ENCODE assay signal across 4 worm cellular contexts in genomic region chrIII:4237660-4238059, ce11.
TF ChIP-seq lines count a peak whose summit lies in the region.

No protein-coding gene starts in this region.

TF ChIP-seq in whole organism, L2 larva, 48 proteins besides CTCF, POLR2A, EP300 and RAD21 (continues in another document):
- TF ChIP-seq ztf-11 (tag; optimal IDR thresholded peaks at IDR 0.05; lab: Kevin White, UChicago), result no peak
- TF ChIP-seq alr-1 (tag; optimal IDR thresholded peaks at IDR 0.05; lab: Kevin White, UChicago), result no peak
- TF ChIP-seq aly-2 (tag; optimal IDR thresholded peaks at IDR 0.05; lab: Kevin White, UChicago), result no peak
- TF ChIP-seq skn-1 (tag; optimal IDR thresholded peaks at IDR 0.05; lab: Kevin White, UChicago), result peak; percentile 5
- peak; percentile 57 to 89 for TF ChIP-seq lsy-2 (tag; optimal IDR thresholded peaks at IDR 0.05; lab: Kevin White, UChicago)
- peak; percentile 99 for TF ChIP-seq sma-9 (GFP tag; optimal IDR thresholded peaks at IDR 0.05; lab: Kevin White, UChicago)
- peak; percentile 37 for TF ChIP-seq sma-9 (tag; optimal IDR thresholded peaks at IDR 0.05; lab: Kevin White, UChicago)
- TF ChIP-seq sma-3 (GFP tag; optimal IDR thresholded peaks at IDR 0.05; lab: Kevin White, UChicago), result peak; percentile 93
- TF ChIP-seq mbf-1 (tag; optimal IDR thresholded peaks at IDR 0.05; lab: Kevin White, UChicago), result no peak
- TF ChIP-seq unc-62 (GFP tag; optimal IDR thresholded peaks at IDR 0.05; lab: Kevin White, UChicago), result peak; percentile 6
- TF ChIP-seq blmp-1 (tag; optimal IDR thresholded peaks at IDR 0.05; lab: Kevin White, UChicago; ENCODE audit: insufficient read depth), result peak; percentile 91
- no peak for TF ChIP-seq nhr-23 (tag; optimal IDR thresholded peaks at IDR 0.05; lab: Kevin White, UChicago)
- peak; percentile 90 to 97 for TF ChIP-seq mdl-1 (tag; optimal IDR thresholded peaks at IDR 0.05; lab: Kevin White, UChicago)
- peak; percentile 87 for TF ChIP-seq nhr-6 (tag; optimal IDR thresholded peaks at IDR 0.05; lab: Kevin White, UChicago)
- TF ChIP-seq nhr-25 (tag; optimal IDR thresholded peaks at IDR 0.05; lab: Kevin White, UChicago), result peak; percentile 94
- TF ChIP-seq R02D3.7 (tag; optimal IDR thresholded peaks at IDR 0.05; lab: Kevin White, UChicago), result no peak
- TF ChIP-seq lin-11 (tag; optimal IDR thresholded peaks at IDR 0.05; lab: Kevin White, UChicago), result peak; percentile 74
- peak; percentile 58 for TF ChIP-seq mab-5 (tag; optimal IDR thresholded peaks at IDR 0.05; lab: Kevin White, UChicago)
- TF ChIP-seq zag-1 (tag; optimal IDR thresholded peaks at IDR 0.05; lab: Kevin White, UChicago), result peak; percentile 61
- peak; percentile 86 for TF ChIP-seq unc-55 (GFP tag; optimal IDR thresholded peaks at IDR 0.05; lab: Kevin White, UChicago)
- TF ChIP-seq nhr-21 (tag; optimal IDR thresholded peaks at IDR 0.05; lab: Kevin White, UChicago), result peak; percentile 98
- TF ChIP-seq nhr-10 (tag; optimal IDR thresholded peaks at IDR 0.05; lab: Kevin White, UChicago), result peak; percentile 65
- TF ChIP-seq crh-2 (tag; optimal IDR thresholded peaks at IDR 0.05; lab: Kevin White, UChicago), result peak; percentile 97

TF ChIP-seq in whole organism, L4 larva, 104 proteins besides CTCF, POLR2A, EP300 and RAD21 (continues in another document):
- TF ChIP-seq saeg-2 (GFP tag; IDR thresholded peaks at IDR 0.05; lab: Robert Waterston, UW), result peak; percentile 87
- peak; percentile 54; the same call in 1 of the 2 replicates for TF ChIP-seq mxl-2 (GFP tag; conservative IDR thresholded peaks at IDR 0.05; lab: Robert Waterston, UW)
- TF ChIP-seq nhr-28 (tag; optimal IDR thresholded peaks at IDR 0.05; lab: Kevin White, UChicago), result peak; percentile 100
- no peak for TF ChIP-seq ceh-44 (GFP tag; IDR thresholded peaks at IDR 0.05; lab: Robert Waterston, UW)
- TF ChIP-seq daf-16 (GFP tag; optimal IDR thresholded peaks at IDR 0.05; lab: Kevin White, UChicago), result peak; percentile 67 to 74
- peak; percentile 93 for TF ChIP-seq daf-16 (tag; optimal IDR thresholded peaks at IDR 0.05; lab: Kevin White, UChicago)
- no peak for TF ChIP-seq aly-2 (tag; optimal IDR thresholded peaks at IDR 0.05; lab: Kevin White, UChicago)
- TF ChIP-seq gei-8 (GFP tag; optimal IDR thresholded peaks at IDR 0.05; lab: Kevin White, UChicago), result peak; percentile 87
- peak; percentile 48 to 90 for TF ChIP-seq hif-1 (tag; optimal IDR thresholded peaks at IDR 0.05; lab: Kevin White, UChicago)
- TF ChIP-seq aha-1 (tag; lab: Kevin White, UChicago), result peak; percentile 99
- TF ChIP-seq lin-29 (GFP tag; IDR thresholded peaks at IDR 0.05; lab: Robert Waterston, UW), result 0 out of 2 replicates have a peak, but pooled peaks have one; percentile 31
- TF ChIP-seq mes-2 (tag; optimal IDR thresholded peaks at IDR 0.05; lab: Kevin White, UChicago; ENCODE audit: poor library complexity, severe bottlenecking), result peak; percentile 76
- peak; percentile 86 for TF ChIP-seq cey-2 (tag; optimal IDR thresholded peaks at IDR 0.05; lab: Kevin White, UChicago; ENCODE audit: borderline replicate concordance, insufficient read depth)
- no peak for TF ChIP-seq tag-97 (GFP tag; IDR thresholded peaks at IDR 0.05; lab: Robert Waterston, UW)
- no peak for TF ChIP-seq Y75B8A.6 (GFP tag; IDR thresholded peaks at IDR 0.05; lab: Robert Waterston, UW)
- TF ChIP-seq dmd-9 (GFP tag; IDR thresholded peaks at IDR 0.05; lab: Robert Waterston, UW), result no peak
- no peak for TF ChIP-seq R02D3.7 (tag; optimal IDR thresholded peaks at IDR 0.05; lab: Kevin White, UChicago)
- no peak for TF ChIP-seq nhr-42 (GFP tag; IDR thresholded peaks at IDR 0.05; lab: Robert Waterston, UW)
- peak; percentile 65; the same call in 1 of the 2 replicates for TF ChIP-seq php-3 (GFP tag; IDR thresholded peaks at IDR 0.05; lab: Robert Waterston, UW)
- TF ChIP-seq pha-4 (GFP tag; IDR thresholded peaks at IDR 0.05; lab: Robert Waterston, UW), result peak; percentile 86
- peak; percentile 87 for TF ChIP-seq pha-4 (tag; optimal IDR thresholded peaks at IDR 0.05; lab: Kevin White, UChicago)
- TF ChIP-seq egl-43 (GFP tag; IDR thresholded peaks at IDR 0.05; lab: Robert Waterston, UW), result peak; percentile 89; the same call in 1 of the 2 replicates
- peak; percentile 91 to 99 for TF ChIP-seq mdl-1 (tag; optimal IDR thresholded peaks at IDR 0.05; lab: Kevin White, UChicago)

TF ChIP-seq in whole organism, late embryonic, 69 proteins besides CTCF, POLR2A, EP300 and RAD21 (continues in another document):
- TF ChIP-seq fkh-6 (tag; optimal IDR thresholded peaks at IDR 0.05; lab: Kevin White, UChicago) (no peak), lin-11 (tag; optimal IDR thresholded peaks at IDR 0.05; lab: Kevin White, UChicago) (no peak), hlh-15 (tag; optimal IDR thresholded peaks at IDR 0.05; lab: Kevin White, UChicago) (no peak), ahr-1 (tag; optimal IDR thresholded peaks at IDR 0.05; lab: Kevin White, UChicago) (no peak), unc-42 (tag; optimal IDR thresholded peaks at IDR 0.05; lab: Kevin White, UChicago) (peak; percentile 59), ceh-22 (tag; optimal IDR thresholded peaks at IDR 0.05; lab: Kevin White, UChicago) (peak; percentile 39), sdc-2 (tag; optimal IDR thresholded peaks at IDR 0.05; lab: Kevin White, UChicago) (peak; percentile 34), pqm-1 (tag; optimal IDR thresholded peaks at IDR 0.05; lab: Kevin White, UChicago) (peak; percentile 81), mec-3 (tag; optimal IDR thresholded peaks at IDR 0.05; lab: Kevin White, UChicago; ENCODE audit: borderline replicate concordance) (no peak), pax-1 (tag; optimal IDR thresholded peaks at IDR 0.05; lab: Kevin White, UChicago) (no peak), pros-1 (tag; optimal IDR thresholded peaks at IDR 0.05; lab: Kevin White, UChicago) (peak; percentile 76), lim-6 (tag; optimal IDR thresholded peaks at IDR 0.05; lab: Kevin White, UChicago) (peak; percentile 27), K09A11.1 (tag; optimal IDR thresholded peaks at IDR 0.05; lab: Kevin White, UChicago; ENCODE audit: insufficient read depth) (no peak), elt-4 (tag; optimal IDR thresholded peaks at IDR 0.05; lab: Kevin White, UChicago) (no peak), gmeb-2 (tag; optimal IDR thresholded peaks at IDR 0.05; lab: Kevin White, UChicago) (no peak), T23F11.4 (GFP tag; optimal IDR thresholded peaks at IDR 0.05; lab: Kevin White, UChicago) (no peak), ceh-9 (tag; optimal IDR thresholded peaks at IDR 0.05; lab: Kevin White, UChicago) (no peak), pha-2 (tag; optimal IDR thresholded peaks at IDR 0.05; lab: Kevin White, UChicago) (no peak), K02D7.2 (tag; optimal IDR thresholded peaks at IDR 0.05; lab: Kevin White, UChicago) (no peak), eyg-1 (tag; optimal IDR thresholded peaks at IDR 0.05; lab: Kevin White, UChicago) (peak; percentile 11), ceh-2 (tag; optimal IDR thresholded peaks at IDR 0.05; lab: Kevin White, UChicago) (no peak), ceh-31 (tag; optimal IDR thresholded peaks at IDR 0.05; lab: Kevin White, UChicago) (peak; percentile 80), hlh-13 (GFP tag; optimal IDR thresholded peaks at IDR 0.05; lab: Kevin White, UChicago) (no peak), ceh-14 (tag; optimal IDR thresholded peaks at IDR 0.05; lab: Kevin White, UChicago) (peak; percentile 65), hlh-8 (tag; optimal IDR thresholded peaks at IDR 0.05; lab: Kevin White, UChicago) (peak; percentile 50), elt-2 (tag; optimal IDR thresholded peaks at IDR 0.05; lab: Kevin White, UChicago) (no peak)

TF ChIP-seq in whole organism, mixed stage, embryonic, 35 proteins besides CTCF, POLR2A, EP300 and RAD21 (continues in another document):
- TF ChIP-seq pha-4 (tag; optimal IDR thresholded peaks at IDR 0.05; lab: Kevin White, UChicago) (peak; percentile 92), lin-13 (tag; optimal IDR thresholded peaks at IDR 0.05; lab: Kevin White, UChicago) (peak; percentile 35), ces-1 (GFP tag; optimal IDR thresholded peaks at IDR 0.05; lab: Kevin White, UChicago) (peak; percentile 59), mls-2 (tag; optimal IDR thresholded peaks at IDR 0.05; lab: Kevin White, UChicago) (peak; percentile 30), snpc-4 (tag; optimal IDR thresholded peaks at IDR 0.05; lab: Kevin White, UChicago) (no peak), bed-3 (GFP tag; optimal IDR thresholded peaks at IDR 0.05; lab: Kevin White, UChicago) (no peak), sem-2 (GFP tag; optimal IDR thresholded peaks at IDR 0.05; lab: Kevin White, UChicago) (no peak), flh-1 (GFP tag; optimal IDR thresholded peaks at IDR 0.05; lab: Kevin White, UChicago) (no peak), nhr-2 (tag; optimal IDR thresholded peaks at IDR 0.05; lab: Kevin White, UChicago) (no peak), ceh-83 (GFP tag; optimal IDR thresholded peaks at IDR 0.05; lab: Kevin White, UChicago) (no peak), lsy-2 (tag; optimal IDR thresholded peaks at IDR 0.05; lab: Kevin White, UChicago) (peak; percentile 25), mep-1 (tag; optimal IDR thresholded peaks at IDR 0.05; lab: Kevin White, UChicago) (peak; percentile 57), elt-3 (tag; optimal IDR thresholded peaks at IDR 0.05; lab: Kevin White, UChicago) (no peak), drap-1 (GFP tag; optimal IDR thresholded peaks at IDR 0.05; lab: Kevin White, UChicago) (peak; percentile 25), ceh-43 (GFP tag; optimal IDR thresholded peaks at IDR 0.05; lab: Kevin White, UChicago) (no peak), nhr-12 (tag; optimal IDR thresholded peaks at IDR 0.05; lab: Kevin White, UChicago) (peak; percentile 94), zip-8 (tag; optimal IDR thresholded peaks at IDR 0.05; lab: Kevin White, UChicago) (peak; percentile 59), elt-1 (tag; optimal IDR thresholded peaks at IDR 0.05; lab: Kevin White, UChicago; ENCODE audit: borderline replicate concordance, insufficient read depth) (peak; percentile 57), hlh-1 (tag; optimal IDR thresholded peaks at IDR 0.05; lab: Kevin White, UChicago) (peak; percentile 40), blmp-1 (tag; optimal IDR thresholded peaks at IDR 0.05; lab: Kevin White, UChicago) (no peak), unc-120 (tag; optimal IDR thresholded peaks at IDR 0.05; lab: Kevin White, UChicago; ENCODE audit: poor library complexity, severe bottlenecking) (peak; percentile 96), nhr-76 (tag; optimal IDR thresholded peaks at IDR 0.05; lab: Kevin White, UChicago) (no peak), nhr-28 (tag; optimal IDR thresholded peaks at IDR 0.05; lab: Kevin White, UChicago) (peak; percentile 76), M03D4.4 (tag; optimal IDR thresholded peaks at IDR 0.05; lab: Kevin White, UChicago) (no peak), cnd-1 (tag; optimal IDR thresholded peaks at IDR 0.05; lab: Kevin White, UChicago) (no peak), ham-2 (GFP tag; optimal IDR thresholded peaks at IDR 0.05; lab: Kevin White, UChicago) (peak; percentile 77), unc-62 (GFP tag; optimal IDR thresholded peaks at IDR 0.05; lab: Kevin White, UChicago) (peak; percentile 84), lin-32 (GFP tag; optimal IDR thresholded peaks at IDR 0.05; lab: Kevin White, UChicago) (no peak), sptf-1 (tag; optimal IDR thresholded peaks at IDR 0.05; lab: Kevin White, UChicago) (peak; percentile 37), nhr-237 (tag; optimal IDR thresholded peaks at IDR 0.05; lab: Kevin White, UChicago) (peak; percentile 85)
